Worm (Caenorhabditis elegans): ENCODE measurements around the gene mif-1.

DNA sequence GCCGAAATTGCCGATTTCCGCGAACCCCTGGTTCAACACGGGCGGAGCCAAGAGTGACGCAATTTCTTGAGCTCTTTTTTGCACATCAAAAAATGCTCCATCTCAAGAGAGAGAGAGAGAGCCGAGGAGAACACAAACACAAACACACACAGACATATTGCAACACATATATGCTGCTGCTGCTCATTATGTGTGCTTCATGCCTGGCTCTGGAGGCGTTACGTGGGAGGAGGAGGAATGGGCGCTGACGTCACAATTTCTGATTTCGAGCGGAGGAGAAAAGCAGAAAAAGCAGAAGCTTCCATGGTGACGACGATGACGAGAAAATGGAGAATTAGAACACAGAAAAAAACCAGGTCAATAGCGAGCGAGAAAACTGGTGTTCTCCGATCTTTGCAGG, 11.9 kb upstream of the mif-1 start:
- TF ChIP-seq ztf-11 (tag; optimal IDR thresholded peaks at IDR 0.05) = no peak
- TF ChIP-seq zag-1 (tag; optimal IDR thresholded peaks at IDR 0.05) = no peak
- TF ChIP-seq unc-39 (tag; optimal IDR thresholded peaks at IDR 0.05) = no peak
- no peak for TF ChIP-seq ama-1 (optimal IDR thresholded peaks at IDR 0.05)
- no peak for TF ChIP-seq egl-27 (tag; optimal IDR thresholded peaks at IDR 0.05)
- TF ChIP-seq nhr-237 (tag; optimal IDR thresholded peaks at IDR 0.05) = no peak
- no peak for TF ChIP-seq fkh-10 (GFP tag; optimal IDR thresholded peaks at IDR 0.05)
- TF ChIP-seq lin-15B (tag; optimal IDR thresholded peaks at IDR 0.05) = no peak
- no peak for TF ChIP-seq elt-1 (tag; optimal IDR thresholded peaks at IDR 0.05)
- TF ChIP-seq R02D3.7 (tag; optimal IDR thresholded peaks at IDR 0.05) = no peak
- no peak for TF ChIP-seq elt-3 (tag; optimal IDR thresholded peaks at IDR 0.05)
